Worm (Caenorhabditis elegans) whole organism, L3 larva: ENCODE measurements around the gene T09F5.2.

Experiments used
- ama-1 ChIP-seq: fragments of 150-350 bp; optimal IDR thresholded peaks from 2 replicates; lab custom pipeline; 2018
- ceh-9 ChIP-seq: sonication (generic microtip); optimal IDR thresholded peaks from 2 replicates; lab custom pipeline; 2018; ENCODE audit warnings: missing biosample characterization, missing genetic modification characterization
- egl-27 ChIP-seq: sonication (generic microtip); optimal IDR thresholded peaks from 4 replicates; lab custom pipeline; 2017; ENCODE audit warnings: missing biosample characterization, missing genetic modification reagents, missing genetic modification characterization
- jun-1 ChIP-seq: fragments of 150-350 bp; optimal IDR thresholded peaks from 2 replicates; lab custom pipeline; 2014; ENCODE audit warnings: missing biosample characterization, missing genetic modification reagents, missing genetic modification characterization
- nhr-28 ChIP-seq: fragments of 150-350 bp; optimal IDR thresholded peaks from 2 replicates; lab custom pipeline; 2014; ENCODE audit warnings: missing biosample characterization, missing genetic modification characterization
- snpc-4 ChIP-seq: fragments of 150-350 bp; optimal IDR thresholded peaks from 2 replicates; lab custom pipeline; 2014; ENCODE audit warnings: missing biosample characterization, missing genetic modification characterization

- no peak for TF ChIP-seq egl-27 (tag; lab: Kevin White, UChicago)
- no peak for TF ChIP-seq ceh-9 (tag; lab: Kevin White, UChicago)
- no peak for TF ChIP-seq jun-1 (tag; lab: Kevin White, UChicago)
- no peak for TF ChIP-seq snpc-4
- TF ChIP-seq nhr-28: no peak
- no peak for TF ChIP-seq ama-1
Measured at ce11 chrV:15158691-15159090, 7.9 kb downstream of the T09F5.2 start, which contains the start of gene str-45.
